Worm (Caenorhabditis elegans) whole organism, L4 larva: ENCODE measurements around the gene F13H8.3.
A peak's percentile ranks its signal among the peaks of the same experiment; 100 is the strongest.

Source experiments
- aha-1 ChIP-seq: fragments of 150-350 bp; peaks from one replicate; lab custom pipeline; 2014; ENCODE audit warnings: missing biosample characterization, missing genetic modification characterization
- ama-1 ChIP-seq: fragments of 150-350 bp; optimal IDR thresholded peaks from 2 replicates; lab custom pipeline; 2014; ENCODE audit warnings: inconsistent platforms, mixed read lengths
- daf-8 ChIP-seq: fragments of 200-800 bp; sonication (Bioruptor generic); IDR thresholded peaks from 2 replicates; pipeline ENCODE4 v1.3.6; 2022; ENCODE audit warnings: missing genetic modification characterization, missing compliant biosample characterization
- sdz-12 ChIP-seq: fragments of 200-800 bp; sonication (Bioruptor generic); optimal IDR thresholded peaks from 2 replicates; lab custom pipeline; 2018; ENCODE audit warnings: mild to moderate bottlenecking, missing genetic modification characterization, missing compliant biosample characterization
- set-16 ChIP-seq: fragments of 200-800 bp; sonication (Bioruptor generic); IDR thresholded peaks from 2 replicates; pipeline ENCODE4 v1.3.6; 2022; ENCODE audit warnings: missing genetic modification reagents, missing genetic modification characterization, missing compliant biosample characterization
- snpc-4 ChIP-seq: fragments of 150-350 bp; optimal IDR thresholded peaks from 2 replicates; lab custom pipeline; 2014; ENCODE audit warnings: missing biosample characterization, missing genetic modification characterization
- spr-1 ChIP-seq: sonication (generic microtip); optimal IDR thresholded peaks from 2 replicates; lab custom pipeline; 2016; ENCODE audit warnings: mild to moderate bottlenecking, missing genetic modification characterization, missing compliant biosample characterization
- unc-62 ChIP-seq, 3 experiments: fragments of 150-350 bp in 1 of 3; sonication (generic microtip); optimal IDR thresholded peaks in 2 of 3; peaks in 1 of 3; 1 replicate in 1 of 3; 2 replicates in 2 of 3; lab custom pipeline; 2014 to 2017; ENCODE audit warnings: missing biosample characterization in 3 of 3, missing genetic modification characterization in 3 of 3, missing genetic modification reagents in 3 of 3, missing genotype in 1 of 3
- zfp-2 ChIP-seq: sonication (generic microtip); optimal IDR thresholded peaks from 2 replicates; lab custom pipeline; 2016; ENCODE audit warnings: mild to moderate bottlenecking, missing genetic modification characterization, missing compliant biosample characterization

F13H8.3 gene

DNA sequence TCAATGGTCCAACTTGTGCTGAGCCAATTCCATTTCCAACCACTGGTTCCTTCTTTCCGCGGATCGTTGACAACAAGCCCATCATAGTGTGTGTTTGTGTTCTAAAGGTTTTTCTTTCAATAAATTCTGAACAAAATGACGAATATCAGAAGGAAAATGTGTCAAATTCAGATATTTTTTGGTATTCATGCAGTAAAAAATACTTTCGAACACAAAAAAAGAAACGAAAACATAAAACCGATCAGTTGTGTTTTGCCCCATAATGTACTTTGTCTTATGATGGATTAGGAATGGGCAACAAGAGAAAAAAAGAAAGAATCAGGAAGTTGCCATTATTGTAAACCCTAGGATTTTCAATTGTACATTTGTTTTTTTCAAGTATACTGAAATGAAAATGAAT, 45.4 kb downstream of the F13H8.3 start, which contains the start of gene glb-10:
glb-10 (minus strand) TSS at position 101 of the 400 bp plus-strand sequence.
- TF ChIP-seq daf-8 (GFP tag; lab: Robert Waterston, UW): no peak
- TF ChIP-seq aha-1 (tag; lab: Kevin White, UChicago): peak; percentile 80
- TF ChIP-seq, all 104 proteins: peak for 1

DNA sequence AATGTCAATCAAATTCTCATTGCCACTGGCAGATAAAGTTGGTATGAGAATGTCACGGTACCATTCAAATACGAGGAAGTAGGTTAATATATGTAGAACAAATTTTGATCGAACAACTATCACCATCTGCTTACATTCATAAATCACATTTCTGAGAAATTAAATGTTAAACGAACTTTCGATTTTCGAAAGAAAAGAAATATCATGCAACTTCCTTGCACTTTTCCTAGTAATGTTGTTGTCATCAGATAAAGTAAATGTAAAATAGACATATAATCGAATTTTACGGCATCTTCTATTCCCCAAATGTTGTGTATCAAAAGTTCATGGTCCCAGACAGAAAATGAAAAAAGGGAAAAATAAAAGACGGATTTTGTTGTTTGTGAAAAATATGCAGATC, 47.7 kb downstream of the F13H8.3 start:
- peak in 1 of 2 experiments; percentile 44 for TF ChIP-seq unc-62 (GFP tag; optimal IDR thresholded peaks at IDR 0.05 in 1 of 2; lab: Kevin White, UChicago)
- no peak for TF ChIP-seq unc-62 (tag; optimal IDR thresholded peaks at IDR 0.05; lab: Kevin White, UChicago)
- TF ChIP-seq set-16 (GFP tag; lab: Robert Waterston, UW): no peak

DNA sequence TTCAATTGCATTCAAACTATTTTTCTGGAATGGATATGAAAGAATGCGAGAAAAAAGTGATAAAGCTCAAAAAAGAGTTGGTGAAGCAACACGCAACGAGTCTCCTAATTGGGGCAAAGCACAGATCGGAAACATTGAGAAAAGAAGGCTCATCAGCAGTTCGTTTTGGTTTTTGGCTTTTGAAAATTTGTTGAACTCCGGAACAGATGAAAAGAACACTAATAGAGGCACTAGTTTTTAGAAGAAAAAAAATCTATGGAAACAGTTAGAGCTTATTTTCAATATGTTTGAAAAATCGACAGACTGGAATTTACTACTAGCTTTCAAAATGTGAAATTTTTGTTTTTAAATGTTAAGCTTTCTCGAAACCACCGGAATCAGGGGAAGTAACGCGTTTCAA, 48.1 kb downstream of the F13H8.3 start:
- TF ChIP-seq zfp-2 (tag; lab: Kevin White, UChicago): no peak
- peak; percentile 70 for TF ChIP-seq aha-1 (tag; lab: Kevin White, UChicago)
- TF ChIP-seq ama-1 (lab: Kevin White, UChicago): no peak
- TF ChIP-seq spr-1: no peak
- TF ChIP-seq snpc-4 (tag; lab: Kevin White, UChicago): no peak
- TF ChIP-seq sdz-12 (GFP tag; lab: Kevin White, UChicago): no peak
